Worm (Caenorhabditis elegans) whole organism, early embryonic: ENCODE measurements around the gene alh-13.

Experiments used
- B0310.2 ChIP-seq: sonication (generic microtip); optimal IDR thresholded peaks from 2 replicates; lab custom pipeline; 2016; ENCODE audit warnings: mild to moderate bottlenecking, missing genetic modification characterization, missing compliant biosample characterization
- F13C5.2 ChIP-seq: sonication (generic microtip); optimal IDR thresholded peaks from 2 replicates; lab custom pipeline; 2017; ENCODE audit warnings: mild to moderate bottlenecking, missing genetic modification characterization, inconsistent platforms, missing compliant biosample characterization
- aly-1 ChIP-seq: sonication (generic microtip); optimal IDR thresholded peaks from 2 replicates; lab custom pipeline; 2016; ENCODE audit warnings: missing genetic modification characterization, missing compliant biosample characterization
- ama-1 ChIP-seq: fragments of 150-350 bp; optimal IDR thresholded peaks from 2 replicates; lab custom pipeline; 2014
- ceh-13 ChIP-seq: fragments of 200-800 bp; sonication (Bioruptor generic); optimal IDR thresholded peaks from 2 replicates; lab custom pipeline; 2018; ENCODE audit warnings: mild to moderate bottlenecking, missing genetic modification characterization, missing compliant biosample characterization
- ceh-36 ChIP-seq: sonication (generic microtip); optimal IDR thresholded peaks from 2 replicates; lab custom pipeline; 2016; ENCODE audit warnings: missing genetic modification characterization, inconsistent platforms, missing compliant biosample characterization
- ets-7 ChIP-seq: sonication (generic microtip); optimal IDR thresholded peaks from 2 replicates; lab custom pipeline; 2016; ENCODE audit warnings: missing genotype, missing genetic modification characterization, missing compliant biosample characterization
- flt-1 ChIP-seq: fragments of 200-800 bp; sonication (Bioruptor generic); IDR thresholded peaks from 2 replicates; pipeline ENCODE4 v1.3.6; 2022; ENCODE audit warnings: missing genetic modification characterization, missing compliant biosample characterization
- hmbx-1 ChIP-seq: sonication (generic microtip); optimal IDR thresholded peaks from 2 replicates; lab custom pipeline; 2016; ENCODE audit warnings: mild to moderate bottlenecking, missing genetic modification characterization, missing compliant biosample characterization
- hmg-4 ChIP-seq: fragments of 200-800 bp; sonication (Bioruptor generic); optimal IDR thresholded peaks from 2 replicates; lab custom pipeline; 2018; ENCODE audit warnings: mild to moderate bottlenecking, missing genetic modification characterization, missing compliant biosample characterization
- hnd-1 ChIP-seq: sonication (generic microtip); optimal IDR thresholded peaks from 2 replicates; lab custom pipeline; 2016; ENCODE audit warnings: missing genetic modification characterization, missing compliant biosample characterization
- pes-1 ChIP-seq: fragments of 200-800 bp; sonication (Bioruptor generic); IDR thresholded peaks from 2 replicates; pipeline ENCODE4 v1.3.6; 2022; ENCODE audit warnings: missing genetic modification reagents, missing genetic modification characterization, missing compliant biosample characterization
- scrt-1 ChIP-seq: fragments of 200-800 bp; sonication (Bioruptor generic); IDR thresholded peaks from 2 replicates; pipeline ENCODE4 v1.3.6; 2022; ENCODE audit warnings: missing genetic modification characterization, missing compliant biosample characterization
- sea-1 ChIP-seq: fragments of 200-800 bp; sonication (Bioruptor generic); conservative IDR thresholded peaks from 2 replicates; pipeline ENCODE4 v1.3.6; 2022; ENCODE audit warnings: missing genetic modification characterization, missing compliant biosample characterization
- tbx-11 ChIP-seq: fragments of 200-800 bp; sonication (Bioruptor generic); IDR thresholded peaks from 2 replicates; pipeline ENCODE4 v1.3.6; 2022; ENCODE audit warnings: missing genetic modification characterization, missing compliant biosample characterization
- tbx-37 ChIP-seq: fragments of 200-800 bp; sonication (Bioruptor generic); conservative IDR thresholded peaks from 2 replicates; pipeline ENCODE4 v1.3.6; 2022; ENCODE audit warnings: missing genetic modification reagents, missing genetic modification characterization, missing compliant biosample characterization
- tra-4 ChIP-seq: sonication (generic microtip); optimal IDR thresholded peaks from 2 replicates; lab custom pipeline; 2017; ENCODE audit warnings: missing genetic modification characterization, missing compliant biosample characterization

Gene alh-13

DNA sequence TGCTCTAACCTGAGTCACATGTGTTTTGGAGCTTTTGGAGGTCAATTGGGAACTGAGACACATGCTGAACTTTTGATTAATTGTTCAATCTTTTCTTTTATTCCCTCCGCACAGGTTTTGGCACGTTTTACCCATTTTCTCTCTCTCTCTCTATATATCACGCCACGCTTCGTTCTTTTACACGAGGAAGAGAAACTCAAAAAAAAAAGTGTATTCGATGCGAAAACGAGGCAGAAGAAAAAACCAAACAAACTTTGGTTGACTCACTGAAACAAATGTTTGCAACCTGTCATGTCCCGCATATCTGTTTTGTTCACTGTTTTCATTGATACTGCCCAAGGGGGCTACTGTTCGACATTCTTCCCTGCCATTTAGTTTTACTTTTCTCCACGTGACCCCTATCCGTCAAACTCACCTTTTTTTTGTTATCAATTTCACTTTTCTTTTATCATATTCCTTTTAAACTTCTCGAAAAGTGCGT lies 20.9 kb upstream of the alh-13 start:
- TF ChIP-seq ceh-13 (GFP tag; lab: Kevin White, UChicago) (no peak), scrt-1 (GFP tag; lab: Robert Waterston, UW) (no peak), ceh-36 (tag; lab: Kevin White, UChicago) (no peak), F13C5.2 (tag; lab: Kevin White, UChicago) (no peak), B0310.2 (no peak), ets-7 (no peak), tbx-37 (no peak), hmbx-1 (no peak), tra-4 (tag; lab: Kevin White, UChicago) (no peak), hnd-1 (tag; lab: Kevin White, UChicago) (no peak), aly-1 (tag; lab: Kevin White, UChicago) (no peak), flt-1 (no peak), tbx-11 (GFP tag; lab: Robert Waterston, UW) (no peak), pes-1 (GFP tag; lab: Robert Waterston, UW) (no peak), ama-1 (no peak), hmg-4 (GFP tag; lab: Kevin White, UChicago) (no peak), sea-1 (GFP tag; lab: Robert Waterston, UW) (no peak)

DNA sequence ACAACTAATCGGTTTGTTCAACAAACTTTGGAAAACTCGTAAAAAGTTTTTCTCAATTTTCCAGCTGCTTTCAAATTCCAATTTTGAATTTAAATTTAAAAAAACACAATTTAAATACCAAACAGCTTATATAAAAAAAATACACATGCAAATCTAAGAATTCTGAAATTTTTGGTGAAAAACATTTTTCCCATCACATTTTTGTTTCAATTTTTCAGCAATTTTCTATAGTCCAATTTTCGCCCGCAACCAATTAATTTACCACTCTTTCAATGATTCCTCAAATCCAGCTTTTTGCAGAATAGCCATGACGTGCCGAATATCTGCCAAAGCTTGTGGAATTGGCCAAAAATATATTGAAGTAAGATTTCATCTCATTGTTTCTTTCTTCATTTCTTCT lies 20.4 kb upstream of the alh-13 start, which contains the start of gene cept-1:
Gene cept-1 (plus strand): TSS at position 301 of the 400 bp plus-strand sequence.
- TF ChIP-seq B0310.2 (no peak), ceh-36 (tag; lab: Kevin White, UChicago) (no peak), ets-7 (no peak), tbx-11 (GFP tag; lab: Robert Waterston, UW) (no peak), scrt-1 (GFP tag; lab: Robert Waterston, UW) (no peak), sea-1 (GFP tag; lab: Robert Waterston, UW) (no peak), hmbx-1 (no peak), tbx-37 (no peak), pes-1 (GFP tag; lab: Robert Waterston, UW) (no peak)

DNA sequence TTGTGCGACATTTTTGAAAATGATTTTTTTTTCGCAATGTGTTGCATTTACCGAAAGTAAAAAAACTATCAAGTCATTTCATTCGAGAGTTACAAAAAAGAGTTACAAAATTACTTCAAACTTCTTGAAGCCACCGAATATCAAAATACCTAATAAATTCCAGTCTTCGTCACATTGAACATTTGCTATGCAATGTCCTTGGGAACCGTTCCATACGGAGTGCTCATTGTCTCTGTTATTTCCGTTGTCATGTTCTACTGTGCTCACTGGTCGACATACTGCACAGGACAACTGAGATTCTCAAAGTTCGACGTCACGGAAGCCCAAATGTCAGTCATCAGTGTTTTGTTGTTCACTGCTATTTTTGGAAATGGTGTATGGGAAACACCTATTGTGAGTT lies 18.2 kb upstream of the alh-13 start:
- no peak for TF ChIP-seq ceh-13 (GFP tag; lab: Kevin White, UChicago)
- TF ChIP-seq ceh-36 (tag; lab: Kevin White, UChicago), result no peak
- no peak for TF ChIP-seq flt-1
- TF ChIP-seq hmg-4 (GFP tag; lab: Kevin White, UChicago), result no peak
- no peak for TF ChIP-seq sea-1 (GFP tag; lab: Robert Waterston, UW)
- TF ChIP-seq ets-7, result no peak
- TF ChIP-seq scrt-1 (GFP tag; lab: Robert Waterston, UW), result no peak
- TF ChIP-seq tbx-11 (GFP tag; lab: Robert Waterston, UW), result no peak
- TF ChIP-seq hmbx-1, result no peak
- no peak for TF ChIP-seq ama-1
- no peak for TF ChIP-seq B0310.2
- no peak for TF ChIP-seq pes-1 (GFP tag; lab: Robert Waterston, UW)
- no peak for TF ChIP-seq tra-4 (tag; lab: Kevin White, UChicago)

DNA sequence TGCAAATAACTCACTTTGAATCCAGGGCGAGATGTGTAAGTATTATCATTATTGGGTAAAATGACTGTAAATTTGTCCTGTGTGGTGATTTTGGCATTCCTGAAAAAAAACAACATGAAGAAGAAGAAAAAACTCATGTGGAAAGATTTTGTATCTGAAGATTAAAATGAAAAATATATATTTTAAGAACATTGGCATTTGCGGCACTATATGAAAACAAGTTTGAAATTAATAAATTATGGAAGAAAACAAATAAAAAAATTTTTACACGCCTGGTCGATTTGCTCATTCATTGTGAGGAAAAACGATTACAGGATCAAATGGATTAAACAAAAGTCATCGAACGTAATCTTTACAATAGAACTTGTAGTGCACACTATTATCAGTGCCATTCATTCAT lies 12.5 kb upstream of the alh-13 start, which contains the start of gene ilc-17.1:
Gene ilc-17.1 (minus strand): TSS at position 101 of the 400 bp plus-strand sequence.
- TF ChIP-seq F13C5.2 (tag; lab: Kevin White, UChicago), result no peak
- TF ChIP-seq ceh-13 (GFP tag; lab: Kevin White, UChicago), result no peak
- TF ChIP-seq sea-1 (GFP tag; lab: Robert Waterston, UW), result no peak
- no peak for TF ChIP-seq flt-1
- no peak for TF ChIP-seq ama-1
- TF ChIP-seq hmg-4 (GFP tag; lab: Kevin White, UChicago), result no peak
- TF ChIP-seq tra-4 (tag; lab: Kevin White, UChicago), result no peak
- TF ChIP-seq B0310.2, result no peak
- no peak for TF ChIP-seq ets-7
- TF ChIP-seq hmbx-1, result no peak
- no peak for TF ChIP-seq tbx-37
- no peak for TF ChIP-seq ceh-36 (tag; lab: Kevin White, UChicago)
- no peak for TF ChIP-seq hnd-1 (tag; lab: Kevin White, UChicago)
- TF ChIP-seq scrt-1 (GFP tag; lab: Robert Waterston, UW), result no peak
- TF ChIP-seq tbx-11 (GFP tag; lab: Robert Waterston, UW), result no peak
- TF ChIP-seq aly-1 (tag; lab: Kevin White, UChicago), result no peak
- no peak for TF ChIP-seq pes-1 (GFP tag; lab: Robert Waterston, UW)

DNA sequence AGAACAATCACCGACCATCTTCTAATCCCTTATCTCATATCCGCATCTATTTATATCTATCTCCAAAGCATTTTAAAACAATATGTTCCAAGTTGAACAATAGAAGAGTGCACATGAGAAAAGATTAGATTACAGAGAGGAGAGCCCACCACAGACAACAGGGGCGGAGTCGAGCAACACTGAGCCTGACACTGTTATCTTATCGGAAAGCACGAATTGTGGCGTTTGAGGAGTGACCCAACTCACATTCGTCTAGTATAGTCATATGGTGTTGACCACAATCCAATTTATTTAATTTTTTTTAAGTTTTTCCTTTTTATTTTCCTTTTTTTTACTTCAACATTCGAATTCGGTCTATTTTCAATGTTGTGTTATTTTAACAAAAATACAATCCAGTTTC lies 1.5 kb upstream of the alh-13 start:
- TF ChIP-seq hnd-1 (tag; lab: Kevin White, UChicago), result no peak
- no peak for TF ChIP-seq ets-7
- no peak for TF ChIP-seq hmbx-1
- no peak for TF ChIP-seq flt-1
- TF ChIP-seq ceh-36 (tag; lab: Kevin White, UChicago), result no peak
- TF ChIP-seq scrt-1 (GFP tag; lab: Robert Waterston, UW), result no peak
- TF ChIP-seq ama-1, result no peak
- TF ChIP-seq B0310.2, result no peak
- no peak for TF ChIP-seq sea-1 (GFP tag; lab: Robert Waterston, UW)
- TF ChIP-seq ceh-13 (GFP tag; lab: Kevin White, UChicago), result no peak
- no peak for TF ChIP-seq tbx-37
- no peak for TF ChIP-seq hmg-4 (GFP tag; lab: Kevin White, UChicago)
- no peak for TF ChIP-seq pes-1 (GFP tag; lab: Robert Waterston, UW)
- TF ChIP-seq tra-4 (tag; lab: Kevin White, UChicago), result no peak
- no peak for TF ChIP-seq F13C5.2 (tag; lab: Kevin White, UChicago)
- TF ChIP-seq tbx-11 (GFP tag; lab: Robert Waterston, UW), result no peak
- no peak for TF ChIP-seq aly-1 (tag; lab: Kevin White, UChicago)

DNA sequence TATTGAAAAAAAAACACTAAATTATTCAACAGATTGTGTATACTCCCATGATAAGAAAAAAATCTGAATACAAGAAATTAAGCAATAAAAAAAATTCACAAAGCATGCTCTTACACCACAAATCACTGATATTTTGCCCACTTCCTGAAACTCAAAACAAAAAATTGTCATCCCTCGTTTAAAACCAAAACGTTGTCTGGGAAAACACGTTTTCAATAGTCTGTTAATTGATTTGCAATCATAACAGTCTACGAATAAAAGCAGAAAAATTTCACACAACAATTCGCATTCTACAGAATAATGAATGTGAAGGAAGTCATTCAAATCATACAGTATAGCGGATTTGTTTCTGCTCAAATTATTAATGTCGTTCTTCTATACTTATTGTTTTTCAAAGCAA lies 5.4 kb downstream of the alh-13 start, which contains the start of gene str-124:
Gene str-124 (plus strand): TSS at position 301 of the 400 bp plus-strand sequence.
- TF ChIP-seq hnd-1 (tag; lab: Kevin White, UChicago) (no peak), tra-4 (tag; lab: Kevin White, UChicago) (no peak), sea-1 (GFP tag; lab: Robert Waterston, UW) (no peak), tbx-11 (GFP tag; lab: Robert Waterston, UW) (no peak), ceh-36 (tag; lab: Kevin White, UChicago) (no peak), flt-1 (no peak), B0310.2 (no peak), hmbx-1 (no peak)

DNA sequence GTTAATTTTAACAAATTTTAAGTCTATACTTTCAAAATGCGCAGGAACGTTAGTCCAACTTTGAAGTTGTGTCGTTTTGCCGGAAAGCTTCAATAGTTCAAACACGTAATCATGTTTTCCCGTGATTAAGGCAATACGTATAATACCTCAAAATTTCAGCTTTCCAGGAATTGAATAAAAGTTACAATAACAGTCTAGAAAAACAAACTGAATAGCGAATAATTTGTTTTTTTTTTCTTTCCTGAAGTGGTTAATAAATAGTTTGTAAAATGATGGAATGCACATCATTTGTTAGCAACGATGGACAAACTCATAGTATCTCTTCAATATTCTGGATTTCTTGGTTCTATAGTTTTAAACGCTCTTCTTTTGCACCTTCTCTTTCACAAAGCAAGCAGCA lies 7.8 kb downstream of the alh-13 start, which contains the start of gene str-123:
Gene str-123 (plus strand): TSS at position 301 of the 400 bp plus-strand sequence.
- no peak for TF ChIP-seq tra-4 (tag; lab: Kevin White, UChicago)
- TF ChIP-seq hnd-1 (tag; lab: Kevin White, UChicago), result no peak
- TF ChIP-seq sea-1 (GFP tag; lab: Robert Waterston, UW), result no peak
- no peak for TF ChIP-seq ama-1
- TF ChIP-seq F13C5.2 (tag; lab: Kevin White, UChicago), result no peak
- TF ChIP-seq ceh-36 (tag; lab: Kevin White, UChicago), result no peak
- TF ChIP-seq tbx-11 (GFP tag; lab: Robert Waterston, UW), result no peak
- no peak for TF ChIP-seq ceh-13 (GFP tag; lab: Kevin White, UChicago)
- no peak for TF ChIP-seq pes-1 (GFP tag; lab: Robert Waterston, UW)
- no peak for TF ChIP-seq aly-1 (tag; lab: Kevin White, UChicago)
- TF ChIP-seq flt-1, result no peak
- TF ChIP-seq scrt-1 (GFP tag; lab: Robert Waterston, UW), result no peak
- no peak for TF ChIP-seq hmg-4 (GFP tag; lab: Kevin White, UChicago)
- TF ChIP-seq B0310.2, result no peak
- no peak for TF ChIP-seq hmbx-1
- TF ChIP-seq tbx-37, result no peak
